Fruit fly (Drosophila melanogaster) whole organism, embryonic: Measurements from ENCODE around the gene CstF50.

Experiments
- Bgb ChIP-seq: fragments of 200-800 bp; sonication (Bioruptor generic); IDR thresholded peaks from 2 replicates; pipeline ENCODE4 v1.3.6; 2022; ENCODE audit warnings: missing biosample characterization, missing genetic modification characterization; ENCODE audit not compliant: partially characterized antibody
- CG1024 ChIP-seq: fragments of 200-800 bp; sonication (Bioruptor generic); IDR thresholded peaks from 2 replicates; pipeline ENCODE4 v1.3.6; 2022; ENCODE audit warnings: missing biosample characterization, missing genetic modification characterization
- CG10543 ChIP-seq: fragments of 200-800 bp; sonication (Bioruptor generic); optimal IDR thresholded peaks from 3 replicates; lab custom pipeline; 2017; ENCODE audit warnings: missing biosample characterization, mild to moderate bottlenecking, missing genetic modification characterization, moderate library complexity
- CG11085 ChIP-seq: fragments of 200-800 bp; sonication (Bioruptor generic); IDR thresholded peaks from 2 replicates; pipeline ENCODE4 v1.3.6; 2022; ENCODE audit warnings: missing biosample characterization, missing genetic modification characterization
- CG11456 ChIP-seq: fragments of 200-800 bp; sonication (Bioruptor generic); IDR thresholded peaks from 3 replicates; pipeline ENCODE4 v1.3.6; 2022; ENCODE audit warnings: missing biosample characterization, missing genetic modification characterization
- CG12236 ChIP-seq: fragments of 200-800 bp; sonication (Bioruptor generic); optimal IDR thresholded peaks from 2 replicates; lab custom pipeline; 2016; ENCODE audit warnings: missing biosample characterization, missing genetic modification characterization
- CG12942 ChIP-seq: fragments of 200-800 bp; sonication (Bioruptor generic); optimal IDR thresholded peaks from 3 replicates; lab custom pipeline; 2016; ENCODE audit warnings: missing biosample characterization, missing genetic modification characterization
- CG13424 ChIP-seq: fragments of 200-800 bp; sonication (Bioruptor generic); optimal IDR thresholded peaks from 2 replicates; lab custom pipeline; 2019; ENCODE audit warnings: missing biosample characterization, mild to moderate bottlenecking, missing genetic modification characterization, moderate library complexity
- CG13624 ChIP-seq: fragments of 200-800 bp; sonication (Bioruptor generic); optimal IDR thresholded peaks from 2 replicates; lab custom pipeline; 2016; ENCODE audit warnings: missing biosample characterization, missing genetic modification characterization
- CG14667 ChIP-seq: fragments of 200-800 bp; sonication (Bioruptor generic); IDR thresholded peaks from 2 replicates; pipeline ENCODE4 v1.3.6; 2022; ENCODE audit warnings: missing biosample characterization, missing genetic modification characterization
- CG15073 ChIP-seq: fragments of 200-800 bp; sonication (Bioruptor generic); optimal IDR thresholded peaks from 2 replicates; lab custom pipeline; 2016; ENCODE audit warnings: missing biosample characterization, missing genetic modification characterization
- CG15479 ChIP-seq: fragments of 200-800 bp; sonication (Bioruptor generic); optimal IDR thresholded peaks from 3 replicates; lab custom pipeline; 2019; ENCODE audit warnings: missing biosample characterization, mild to moderate bottlenecking, missing genetic modification characterization, moderate library complexity
- CG17385 ChIP-seq: fragments of 200-800 bp; sonication (Bioruptor generic); optimal IDR thresholded peaks from 3 replicates; lab custom pipeline; 2018; ENCODE audit warnings: missing biosample characterization, mild to moderate bottlenecking, missing genetic modification characterization
- CG18011 ChIP-seq: fragments of 200-800 bp; sonication (Bioruptor generic); optimal IDR thresholded peaks from 2 replicates; lab custom pipeline; 2017; ENCODE audit warnings: missing biosample characterization, missing genetic modification characterization, mild to moderate bottlenecking, moderate library complexity, missing genotype
- CG18599 ChIP-seq: fragments of 200-800 bp; sonication (Bioruptor generic); optimal IDR thresholded peaks from 3 replicates; lab custom pipeline; 2017; ENCODE audit warnings: missing biosample characterization, missing genetic modification characterization, mild to moderate bottlenecking, moderate library complexity, missing genetic modification reagents
- CG30403 ChIP-seq: fragments of 200-800 bp; sonication (Bioruptor generic); optimal IDR thresholded peaks from 3 replicates; lab custom pipeline; 2016; ENCODE audit warnings: missing biosample characterization, missing genetic modification characterization
- CG32767 ChIP-seq: fragments of 200-800 bp; sonication (Bioruptor generic); IDR thresholded peaks from 2 replicates; pipeline ENCODE4 v1.3.6; 2022; ENCODE audit warnings: missing biosample characterization, missing genetic modification characterization
- CG4404 ChIP-seq: fragments of 200-800 bp; sonication (Bioruptor generic); IDR thresholded peaks from 2 replicates; pipeline ENCODE4 v1.3.6; 2022; ENCODE audit warnings: missing biosample characterization, missing genetic modification characterization
- CG4617 ChIP-seq: fragments of 200-800 bp; sonication (Bioruptor generic); optimal IDR thresholded peaks from 3 replicates; lab custom pipeline; 2016; ENCODE audit warnings: missing biosample characterization, missing genetic modification characterization, borderline replicate concordance
- CkIIα-i1 ChIP-seq: fragments of 200-800 bp; sonication (Bioruptor generic); IDR thresholded peaks from 2 replicates; pipeline ENCODE4 v1.3.6; 2022; ENCODE audit warnings: missing biosample characterization, missing genetic modification characterization
- D ChIP-seq, 2 experiments: fragments of 200-800 bp in 1 of 2; fragments of >200 bp in 1 of 2; sonication (Bioruptor generic) in 1 of 2; optimal IDR thresholded peaks; 2 replicates in 1 of 2; 3 replicates in 1 of 2; lab custom pipeline; 2017; ENCODE audit warnings: mild to moderate bottlenecking in 1 of 2, missing biosample characterization in 1 of 2, missing genetic modification characterization in 1 of 2, missing genetic modification reagents in 1 of 2
- Deaf1 ChIP-seq: fragments of 200-800 bp; optimal IDR thresholded peaks from 3 replicates; lab custom pipeline; 2019; ENCODE audit warnings: missing biosample characterization, mild to moderate bottlenecking, missing genetic modification characterization, moderate library complexity
- Dfd ChIP-seq, 2 experiments: fragments of >200 bp; optimal IDR thresholded peaks; 2 replicates each; lab custom pipeline; 2017; ENCODE audit warnings: missing biosample characterization in 2 of 2, missing genetic modification characterization in 2 of 2
- Dip3 ChIP-seq: fragments of 200-800 bp; sonication (Bioruptor generic); optimal IDR thresholded peaks from 3 replicates; lab custom pipeline; 2016; ENCODE audit warnings: missing biosample characterization, missing genetic modification characterization
- E2f1 ChIP-seq: fragments of 200-800 bp; sonication (Bioruptor generic); IDR thresholded peaks from 2 replicates; pipeline ENCODE4 v1.3.6; 2022; ENCODE audit warnings: missing biosample characterization, missing genetic modification characterization
- Ets65A ChIP-seq: fragments of 200-800 bp; sonication (Bioruptor generic); peaks from one replicate; lab custom pipeline; 2016; ENCODE audit warnings: missing biosample characterization, missing genetic modification characterization
- GATAe ChIP-seq: fragments of 200-800 bp; sonication (Bioruptor generic); conservative IDR thresholded peaks from 2 replicates; pipeline ENCODE4 v1.3.6; 2022; ENCODE audit warnings: missing biosample characterization, missing genetic modification characterization
- Hr3 ChIP-seq: fragments of 200-800 bp; sonication (Bioruptor generic); optimal IDR thresholded peaks from 3 replicates; lab custom pipeline; 2016; ENCODE audit warnings: missing biosample characterization, missing genetic modification characterization
- Jarid2 ChIP-seq: fragments of 200-800 bp; sonication (Bioruptor generic); optimal IDR thresholded peaks from 3 replicates; lab custom pipeline; 2017; ENCODE audit warnings: mild to moderate bottlenecking, missing biosample characterization, missing genetic modification reagents, missing genetic modification characterization
- Mad ChIP-seq: fragments of 200-800 bp; sonication (Bioruptor generic); optimal IDR thresholded peaks from 2 replicates; lab custom pipeline; 2016; ENCODE audit warnings: missing biosample characterization, missing genetic modification characterization
- NC2β ChIP-seq: fragments of 200-800 bp; sonication (Bioruptor generic); optimal IDR thresholded peaks from 2 replicates; lab custom pipeline; 2016; ENCODE audit warnings: missing biosample characterization, missing genetic modification characterization
- NfI ChIP-seq: fragments of 200-800 bp; sonication (Bioruptor generic); optimal IDR thresholded peaks from 3 replicates; lab custom pipeline; 2018; ENCODE audit warnings: missing biosample characterization, mild to moderate bottlenecking, missing genetic modification characterization, moderate library complexity
- Ptx1 ChIP-seq: fragments of 200-800 bp; sonication (Bioruptor generic); IDR thresholded peaks from 2 replicates; pipeline ENCODE4 v1.3.6; 2022; ENCODE audit warnings: missing biosample characterization, missing genetic modification characterization
- Ravus ChIP-seq: fragments of 200-800 bp; sonication (Bioruptor generic); IDR thresholded peaks from 2 replicates; pipeline ENCODE4 v1.3.6; 2022; ENCODE audit warnings: missing biosample characterization, missing genetic modification characterization
- Scr ChIP-seq: fragments of 200-800 bp; sonication (Bioruptor generic); IDR thresholded peaks from 2 replicates; pipeline ENCODE4 v1.3.6; 2022; ENCODE audit warnings: missing biosample characterization, missing genetic modification characterization; ENCODE audit not compliant: partially characterized antibody
- Sox100B ChIP-seq: fragments of 200-800 bp; sonication (Bioruptor generic); optimal IDR thresholded peaks from 3 replicates; lab custom pipeline; 2018; ENCODE audit warnings: missing biosample characterization, mild to moderate bottlenecking, missing genetic modification characterization
- aop ChIP-seq: fragments of 200-800 bp; sonication (Bioruptor generic); IDR thresholded peaks from 2 replicates; pipeline ENCODE4 v1.3.6; 2022; ENCODE audit warnings: missing biosample characterization, missing genetic modification characterization
- az2 ChIP-seq: fragments of 200-800 bp; sonication (Bioruptor generic); optimal IDR thresholded peaks from 3 replicates; lab custom pipeline; 2016; ENCODE audit warnings: missing biosample characterization, missing genetic modification characterization
- cg ChIP-seq: fragments of 200-800 bp; sonication (Bioruptor generic); optimal IDR thresholded peaks from 3 replicates; lab custom pipeline; 2019; ENCODE audit warnings: missing biosample characterization, mild to moderate bottlenecking, missing genetic modification characterization, moderate library complexity
- da ChIP-seq: fragments of 200-800 bp; sonication (Bioruptor generic); optimal IDR thresholded peaks from 2 replicates; lab custom pipeline; 2016; ENCODE audit warnings: missing biosample characterization, missing genetic modification characterization
- dati ChIP-seq: fragments of 200-800 bp; sonication (Bioruptor generic); IDR thresholded peaks from 2 replicates; pipeline ENCODE4 v1.3.6; 2022; ENCODE audit warnings: missing biosample characterization, missing genetic modification characterization
- dm ChIP-seq: fragments of 200-800 bp; sonication (Bioruptor generic); optimal IDR thresholded peaks from 3 replicates; lab custom pipeline; 2016; ENCODE audit warnings: missing biosample characterization, missing genetic modification characterization
- gce ChIP-seq: fragments of 200-800 bp; sonication (Bioruptor generic); IDR thresholded peaks from 3 replicates; pipeline ENCODE4 v1.3.6; 2022; ENCODE audit warnings: missing biosample characterization, missing genetic modification characterization
- gfzf ChIP-seq: fragments of 200-800 bp; sonication (Bioruptor generic); optimal IDR thresholded peaks from 2 replicates; lab custom pipeline; 2016; ENCODE audit warnings: missing biosample characterization, mild to moderate bottlenecking, missing genetic modification characterization, moderate library complexity
- klu ChIP-seq: fragments of 200-800 bp; sonication (Bioruptor generic); IDR thresholded peaks from 2 replicates; pipeline ENCODE4 v1.3.6; 2022; ENCODE audit warnings: missing biosample characterization, missing genetic modification characterization
- lilli ChIP-seq: fragments of 200-800 bp; sonication (Bioruptor generic); optimal IDR thresholded peaks from 3 replicates; lab custom pipeline; 2016; ENCODE audit warnings: missing biosample characterization, missing genetic modification characterization
- nom ChIP-seq: fragments of 200-800 bp; sonication (Bioruptor generic); optimal IDR thresholded peaks from 2 replicates; lab custom pipeline; 2017; ENCODE audit warnings: missing biosample characterization, missing genetic modification characterization, mild to moderate bottlenecking, moderate library complexity, missing genetic modification reagents
- pzg ChIP-seq: fragments of 200-800 bp; sonication (Bioruptor generic); optimal IDR thresholded peaks from 3 replicates; lab custom pipeline; 2018; ENCODE audit warnings: missing biosample characterization, mild to moderate bottlenecking, missing genetic modification characterization, moderate library complexity
- ssp ChIP-seq: fragments of 200-800 bp; sonication (Bioruptor generic); IDR thresholded peaks from 2 replicates; pipeline ENCODE4 v1.3.6; 2022; ENCODE audit warnings: missing biosample characterization, missing genetic modification characterization
- usp ChIP-seq: fragments of >200 bp; optimal IDR thresholded peaks from 2 replicates; lab custom pipeline; 2017; ENCODE audit warnings: missing biosample characterization, missing genetic modification characterization
- zfh1 ChIP-seq: fragments of 200-800 bp; sonication (Bioruptor generic); IDR thresholded peaks from 3 replicates; pipeline ENCODE4 v1.3.6; 2022; ENCODE audit warnings: missing biosample characterization, missing genetic modification characterization
- zfh2 ChIP-seq: fragments of 200-800 bp; sonication (Bioruptor generic); optimal IDR thresholded peaks from 2 replicates; lab custom pipeline; 2016; ENCODE audit warnings: missing biosample characterization, missing genetic modification characterization

The CstF50 gene

DNA sequence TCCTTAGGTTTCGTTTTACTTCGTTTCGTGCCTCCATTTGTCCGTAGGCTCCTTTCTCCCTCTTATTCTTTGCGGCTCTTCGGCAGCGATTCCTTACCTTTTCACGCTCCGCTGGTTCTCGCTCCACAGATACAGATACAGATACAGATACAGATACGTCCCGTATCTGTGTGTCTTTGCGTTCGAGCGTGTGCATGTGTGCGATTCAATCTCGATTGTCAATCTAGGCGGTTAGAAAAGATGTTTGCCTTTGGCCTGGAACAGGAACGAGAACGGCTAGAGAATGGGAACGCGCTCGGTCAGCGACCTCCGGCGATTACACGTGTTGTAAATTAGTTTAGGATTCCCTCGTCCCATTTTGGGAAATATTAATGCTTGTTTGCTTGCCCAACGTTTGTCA is 46.3 kb downstream of the CstF50 start (continued):
- TF ChIP-seq az2 (GFP tag; lab: Kevin White, UChicago) (no peak), aop (no peak), CG1024 (GFP tag; lab: Robert Waterston, UW) (no peak), CG15073 (GFP tag; lab: Kevin White, UChicago) (no peak), CG15479 (peak; percentile 61), Deaf1 (peak; percentile 8), CG12236 (GFP tag; lab: Kevin White, UChicago) (no peak), CG18599 (no peak), zfh1 (GFP tag; lab: Robert Waterston, UW) (0 out of 3 replicates have a peak, but pooled peaks have one; percentile 11), CG11456 (GFP tag; lab: Robert Waterston, UW) (no peak), Ravus (GFP tag; lab: Robert Waterston, UW) (no peak), lilli (no peak), dm (GFP tag; lab: Kevin White, UChicago) (peak; percentile 1), ssp (GFP tag; lab: Robert Waterston, UW) (no peak), NfI (GFP tag; lab: Kevin White, UChicago) (no peak), Bgb (GFP tag; lab: Robert Waterston, UW) (no peak), CG4404 (GFP tag; lab: Robert Waterston, UW) (no peak), usp (no peak), cg (GFP tag; lab: Kevin White, UChicago) (peak; percentile 86), dati (GFP tag; lab: Robert Waterston, UW) (no peak), CG12942 (GFP tag; lab: Kevin White, UChicago) (no peak), CG13424 (tag; lab: Kevin White, UChicago) (no peak), gce (GFP tag; lab: Robert Waterston, UW) (no peak), CG14667 (GFP tag; lab: Robert Waterston, UW) (no peak), Jarid2 (GFP tag; lab: Kevin White, UChicago) (no peak), CG10543 (no peak), da (no peak), GATAe (no peak), NC2β (GFP tag; lab: Kevin White, UChicago) (no peak), gfzf (GFP tag; lab: Kevin White, UChicago) (no peak), CG17385 (GFP tag; lab: Kevin White, UChicago) (no peak), Dip3 (GFP tag; lab: Kevin White, UChicago) (no peak), Dfd (GFP tag; optimal IDR thresholded peaks at IDR 0.05; lab: Kevin White, UChicago) (no peak), Hr3 (GFP tag; lab: Kevin White, UChicago) (no peak), CG11085 (GFP tag; lab: Robert Waterston, UW) (no peak), pzg (no peak), Ets65A (GFP tag; lab: Kevin White, UChicago) (no peak), Ptx1 (GFP tag; lab: Robert Waterston, UW) (no peak), CG13624 (GFP tag; lab: Kevin White, UChicago) (no peak), Sox100B (no peak), CG32767 (GFP tag; lab: Robert Waterston, UW) (0 out of 2 replicates have a peak, but pooled peaks have one; percentile 15), E2f1 (no peak), nom (no peak), CG4617 (no peak), D (optimal IDR thresholded peaks at IDR 0.05; lab: Kevin White, UChicago) (peak; percentile 24), D (GFP tag; optimal IDR thresholded peaks at IDR 0.05; lab: Kevin White, UChicago) (no peak), CkIIα-i1 (no peak), Scr (no peak), zfh2 (no peak), CG30403 (GFP tag; lab: Kevin White, UChicago) (no peak), Mad (GFP tag; lab: Kevin White, UChicago) (no peak), CG18011 (GFP tag; lab: Kevin White, UChicago) (no peak), klu (GFP tag; lab: Robert Waterston, UW) (no peak)
